Worm (Caenorhabditis elegans): ENCODE data around the gene unc-129.

DNA sequence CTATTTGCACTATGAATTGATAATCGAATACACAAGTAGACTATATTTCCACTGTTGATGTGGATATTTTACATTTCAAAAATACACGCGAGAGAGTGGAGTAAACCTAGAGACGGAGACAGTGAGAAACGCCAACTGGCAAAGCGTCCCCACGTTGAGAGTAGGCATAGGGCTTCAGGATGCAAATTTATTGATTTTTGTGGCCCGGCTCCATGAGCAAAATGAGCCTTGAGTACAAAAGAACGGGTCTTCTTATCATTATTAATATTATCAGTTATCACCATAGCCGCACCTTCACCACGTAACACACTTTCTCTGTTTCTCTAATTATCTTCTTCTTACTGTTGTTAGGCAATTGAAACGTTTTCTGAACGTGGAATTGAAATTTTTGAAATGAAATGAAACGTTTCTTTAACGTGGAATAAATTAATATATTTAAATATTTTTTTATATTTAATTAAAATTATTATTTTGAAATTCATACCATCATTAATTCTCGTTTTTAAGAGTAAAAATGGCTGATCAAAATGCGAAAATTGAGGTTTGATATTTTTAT lies 18.4 kb downstream of the unc-129 start, which contains the start of gene bre-1:
- TF ChIP-seq ama-1 (optimal IDR thresholded peaks at IDR 0.05) (no peak), tbx-37 (GFP tag; conservative IDR thresholded peaks at IDR 0.05) (no peak), pes-1 (GFP tag; IDR thresholded peaks at IDR 0.05) (no peak), ets-7 (tag; optimal IDR thresholded peaks at IDR 0.05) (no peak), tra-4 (tag; optimal IDR thresholded peaks at IDR 0.05) (no peak), sea-1 (GFP tag; conservative IDR thresholded peaks at IDR 0.05) (no peak), hmbx-1 (tag; optimal IDR thresholded peaks at IDR 0.05) (no peak), F13C5.2 (tag; optimal IDR thresholded peaks at IDR 0.05) (no peak), flt-1 (GFP tag; IDR thresholded peaks at IDR 0.05) (no peak), B0310.2 (tag; optimal IDR thresholded peaks at IDR 0.05) (no peak), aly-1 (tag; optimal IDR thresholded peaks at IDR 0.05) (no peak), ceh-13 (GFP tag; optimal IDR thresholded peaks at IDR 0.05) (no peak), hnd-1 (tag; optimal IDR thresholded peaks at IDR 0.05) (no peak)

Measured in whole organism, early embryonic.